Worm (Caenorhabditis elegans): ENCODE measurements around the gene F35C8.8.

DNA sequence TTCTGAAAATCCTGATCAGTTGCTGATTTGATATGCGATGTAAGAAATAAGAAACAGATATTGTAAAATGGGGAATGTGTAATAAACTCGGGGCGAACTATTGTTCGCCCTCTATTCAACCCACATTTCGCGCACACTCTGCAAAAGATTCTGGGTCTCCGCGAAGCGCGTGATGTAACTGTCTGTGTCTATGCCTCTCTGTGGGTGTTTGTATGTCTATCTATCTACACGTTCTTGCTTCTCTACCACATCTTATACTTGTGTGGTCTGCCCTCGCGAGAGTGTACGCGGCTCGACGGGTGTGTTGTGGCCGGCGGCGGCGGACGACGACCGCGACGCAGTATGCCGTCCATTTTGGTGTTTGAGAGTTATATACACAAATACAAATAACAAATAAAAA lies 35.9 kb downstream of the F35C8.8 start:
- TF ChIP-seq tbx-2 (tag; optimal IDR thresholded peaks at IDR 0.05): peak; percentile 4
- peak; percentile 84 for TF ChIP-seq nfya-1 (tag; optimal IDR thresholded peaks at IDR 0.05; ENCODE audit: insufficient read depth)
- no peak for TF ChIP-seq zag-1 (tag; optimal IDR thresholded peaks at IDR 0.05)
- TF ChIP-seq lin-39 (tag; optimal IDR thresholded peaks at IDR 0.05): peak; percentile 71
- TF ChIP-seq fos-1 (tag; optimal IDR thresholded peaks at IDR 0.05): no peak
